Worm (Caenorhabditis elegans) whole organism, young adult: ENCODE results near the gene vamp-8.
A peak's percentile ranks its signal among the peaks of the same experiment; 100 is the strongest.

Experiments
- B0261.1 ChIP-seq: sonication (generic microtip); optimal IDR thresholded peaks from 2 replicates; lab custom pipeline; 2016; ENCODE audit warnings: mild to moderate bottlenecking, missing genetic modification characterization, moderate library complexity, missing compliant biosample characterization
- B0336.3 ChIP-seq: fragments of 200-800 bp; sonication (Bioruptor generic); IDR thresholded peaks from 2 replicates; pipeline ENCODE4 v1.3.6; 2022; ENCODE audit warnings: missing genetic modification characterization, missing compliant biosample characterization
- C06A6.2 ChIP-seq: fragments of 200-800 bp; sonication (Bioruptor generic); conservative IDR thresholded peaks from 2 replicates; pipeline ENCODE4 v1.3.6; 2022; ENCODE audit warnings: missing genetic modification characterization, missing compliant biosample characterization
- C17E4.6 ChIP-seq: fragments of 200-800 bp; sonication (Bioruptor generic); IDR thresholded peaks from 2 replicates; pipeline ENCODE4 v1.3.6; 2022; ENCODE audit warnings: missing genetic modification reagents, missing genetic modification characterization, missing compliant biosample characterization
- F22D6.2 ChIP-seq: sonication (generic microtip); optimal IDR thresholded peaks from 2 replicates; lab custom pipeline; 2016; ENCODE audit warnings: mild to moderate bottlenecking, missing genetic modification characterization, missing compliant biosample characterization
- F33H1.4 ChIP-seq: fragments of 200-800 bp; sonication (Bioruptor generic); IDR thresholded peaks from 2 replicates; pipeline ENCODE4 v1.3.6; 2022; ENCODE audit warnings: missing genetic modification reagents, missing genetic modification characterization, missing compliant biosample characterization
- F49E8.2 ChIP-seq: sonication (generic microtip); optimal IDR thresholded peaks from 3 replicates; lab custom pipeline; 2017; ENCODE audit warnings: missing genetic modification characterization, mild to moderate bottlenecking, missing compliant biosample characterization, antibody characterized with exemption, moderate library complexity; ENCODE audit not compliant: insufficient read depth
- F55B11.4 ChIP-seq: sonication (generic microtip); optimal IDR thresholded peaks from 2 replicates; lab custom pipeline; 2016; ENCODE audit warnings: missing compliant biosample characterization, missing genetic modification characterization, borderline replicate concordance; ENCODE audit not compliant: insufficient read depth
- F57A8.1 ChIP-seq: fragments of 200-800 bp; sonication (Bioruptor generic); optimal IDR thresholded peaks from 2 replicates; lab custom pipeline; 2018; ENCODE audit warnings: mild to moderate bottlenecking, missing genetic modification characterization, moderate library complexity, missing compliant biosample characterization
- F57C9.4 ChIP-seq: sonication (generic microtip); optimal IDR thresholded peaks from 2 replicates; lab custom pipeline; 2017; ENCODE audit warnings: mild to moderate bottlenecking, missing genetic modification characterization, missing compliant biosample characterization
- Y53F4B.3 ChIP-seq: fragments of 200-800 bp; sonication (Bioruptor generic); IDR thresholded peaks from 2 replicates; pipeline ENCODE4 v1.3.6; 2022; ENCODE audit warnings: missing genetic modification reagents, missing genetic modification characterization, missing compliant biosample characterization
- Y53G8AR.9 ChIP-seq: fragments of 200-800 bp; sonication (Bioruptor generic); conservative IDR thresholded peaks from 2 replicates; pipeline ENCODE4 v1.3.6; 2022; ENCODE audit warnings: missing genetic modification reagents, missing genetic modification characterization, missing compliant biosample characterization
- akir-1 ChIP-seq: fragments of 200-800 bp; sonication (Bioruptor generic); optimal IDR thresholded peaks from 2 replicates; lab custom pipeline; 2018; ENCODE audit warnings: mild to moderate bottlenecking, missing genetic modification characterization, moderate library complexity, missing compliant biosample characterization
- aptf-3 ChIP-seq: fragments of 200-800 bp; sonication (Bioruptor generic); IDR thresholded peaks from 2 replicates; pipeline ENCODE4 v1.3.6; 2022; ENCODE audit warnings: missing genetic modification characterization, missing compliant biosample characterization
- bed-1 ChIP-seq: fragments of 200-800 bp; sonication (Bioruptor generic); IDR thresholded peaks from 2 replicates; pipeline ENCODE4 v1.3.6; 2022; ENCODE audit warnings: missing genetic modification reagents, missing genetic modification characterization, missing compliant biosample characterization
- cebp-1 ChIP-seq, 2 experiments: fragments of 200-800 bp in 1 of 2; sonication (Bioruptor generic) in 1 of 2; sonication (generic microtip) in 1 of 2; IDR thresholded peaks in 1 of 2; optimal IDR thresholded peaks in 1 of 2; 2 replicates each; pipeline versions ENCODE4 v1.3.6 to Lab custom; 2017 to 2022; ENCODE audit warnings: missing compliant biosample characterization in 2 of 2, missing genetic modification characterization in 2 of 2, mild to moderate bottlenecking in 1 of 2, missing genetic modification reagents in 1 of 2, moderate library complexity in 1 of 2
- ceh-100 ChIP-seq: fragments of 200-800 bp; sonication (Bioruptor generic); IDR thresholded peaks from 2 replicates; pipeline ENCODE4 v1.3.6; 2022; ENCODE audit warnings: missing genetic modification reagents, missing genetic modification characterization, missing compliant biosample characterization
- ceh-27 ChIP-seq: fragments of 200-800 bp; sonication (Bioruptor generic); optimal IDR thresholded peaks from 2 replicates; lab custom pipeline; 2018; ENCODE audit warnings: mild to moderate bottlenecking, missing genetic modification characterization, moderate library complexity, missing compliant biosample characterization
- ceh-40 ChIP-seq: fragments of 200-800 bp; sonication (Bioruptor generic); IDR thresholded peaks from 2 replicates; pipeline ENCODE4 v1.3.6; 2022; ENCODE audit warnings: missing genetic modification characterization, missing compliant biosample characterization
- ceh-91 ChIP-seq: fragments of 200-800 bp; sonication (Bioruptor generic); IDR thresholded peaks from 2 replicates; pipeline ENCODE4 v1.3.6; 2022; ENCODE audit warnings: missing genetic modification reagents, missing genetic modification characterization, missing compliant biosample characterization
- die-1 ChIP-seq: sonication (generic microtip); optimal IDR thresholded peaks from 2 replicates; lab custom pipeline; 2016; ENCODE audit warnings: missing genotype, mild to moderate bottlenecking, missing genetic modification characterization, missing compliant biosample characterization
- egl-18 ChIP-seq: fragments of 200-800 bp; sonication (Bioruptor generic); IDR thresholded peaks from 2 replicates; pipeline ENCODE4 v1.3.6; 2022; ENCODE audit warnings: missing genetic modification reagents, missing genetic modification characterization, missing compliant biosample characterization
- egl-44 ChIP-seq: fragments of 200-800 bp; sonication (Bioruptor generic); IDR thresholded peaks from 2 replicates; pipeline ENCODE4 v1.3.6; 2022; ENCODE audit warnings: missing genetic modification reagents, missing genetic modification characterization, missing compliant biosample characterization
- ekl-4 ChIP-seq: fragments of 200-800 bp; sonication (Bioruptor generic); IDR thresholded peaks from 2 replicates; pipeline ENCODE4 v1.3.6; 2022; ENCODE audit warnings: missing genetic modification reagents, missing genetic modification characterization, missing compliant biosample characterization
- gei-17 ChIP-seq: fragments of 200-800 bp; sonication (Bioruptor generic); optimal IDR thresholded peaks from 2 replicates; lab custom pipeline; 2018; ENCODE audit warnings: mild to moderate bottlenecking, missing genetic modification characterization, missing compliant biosample characterization
- him-1 ChIP-seq: sonication (generic microtip); optimal IDR thresholded peaks from 2 replicates; lab custom pipeline; 2016; ENCODE audit warnings: missing genotype, missing genetic modification reagents, missing genetic modification characterization, missing compliant biosample characterization
- hlh-12 ChIP-seq: sonication (generic microtip); optimal IDR thresholded peaks from 2 replicates; lab custom pipeline; 2016; ENCODE audit warnings: missing genetic modification characterization, missing compliant biosample characterization
- hlh-26 ChIP-seq: fragments of 200-800 bp; sonication (Bioruptor generic); conservative IDR thresholded peaks from 2 replicates; pipeline ENCODE4 v1.3.6; 2022; ENCODE audit warnings: missing genetic modification reagents, missing genetic modification characterization, missing compliant biosample characterization
- hmg-1.2 ChIP-seq: fragments of 200-800 bp; sonication (Bioruptor generic); IDR thresholded peaks from 2 replicates; pipeline ENCODE4 v1.3.6; 2022; ENCODE audit warnings: missing genetic modification reagents, missing genetic modification characterization, missing compliant biosample characterization
- let-526 ChIP-seq: fragments of 200-800 bp; sonication (Bioruptor generic); IDR thresholded peaks from 2 replicates; pipeline ENCODE4 v1.3.6; 2022; ENCODE audit warnings: missing genetic modification reagents, missing genetic modification characterization, missing compliant biosample characterization
- lin-40 ChIP-seq: sonication (generic microtip); optimal IDR thresholded peaks from 2 replicates; lab custom pipeline; 2016; ENCODE audit warnings: missing genetic modification characterization, mild to moderate bottlenecking, missing compliant biosample characterization, missing genotype, missing genetic modification reagents
- lir-1 ChIP-seq: fragments of 200-800 bp; sonication (Bioruptor generic); conservative IDR thresholded peaks from 2 replicates; pipeline ENCODE4 v1.3.6; 2022; ENCODE audit warnings: missing genetic modification reagents, missing genetic modification characterization, missing compliant biosample characterization
- madf-8 ChIP-seq: fragments of 200-800 bp; sonication (Bioruptor generic); conservative IDR thresholded peaks from 2 replicates; pipeline ENCODE4 v1.3.6; 2022; ENCODE audit warnings: missing genetic modification reagents, missing genetic modification characterization, missing compliant biosample characterization
- nfya-1 ChIP-seq: sonication (generic microtip); optimal IDR thresholded peaks from 2 replicates; lab custom pipeline; 2017; ENCODE audit warnings: antibody characterized with exemption, missing compliant biosample characterization, missing genetic modification characterization, borderline replicate concordance; ENCODE audit not compliant: insufficient read depth
- nhr-179 ChIP-seq: sonication (generic microtip); optimal IDR thresholded peaks from 2 replicates; lab custom pipeline; 2016; ENCODE audit warnings: mild to moderate bottlenecking, missing genetic modification characterization, missing compliant biosample characterization
- nhr-80 ChIP-seq: sonication (generic microtip); optimal IDR thresholded peaks from 2 replicates; lab custom pipeline; 2016; ENCODE audit warnings: missing genetic modification characterization, missing compliant biosample characterization
- nhr-90 ChIP-seq: sonication (generic microtip); optimal IDR thresholded peaks from 2 replicates; lab custom pipeline; 2016; ENCODE audit warnings: missing genotype, mild to moderate bottlenecking, missing genetic modification characterization, missing compliant biosample characterization
- pbrm-1 ChIP-seq: fragments of 200-800 bp; sonication (Bioruptor generic); IDR thresholded peaks from 2 replicates; pipeline ENCODE4 v1.3.6; 2022; ENCODE audit warnings: missing genetic modification reagents, missing genetic modification characterization, missing compliant biosample characterization
- pha-4 ChIP-seq: fragments of 150-350 bp; sonication (generic microtip); optimal IDR thresholded peaks from 2 replicates; lab custom pipeline; 2014; ENCODE audit warnings: missing biosample characterization, missing genetic modification reagents, missing genetic modification characterization
- rcor-1 ChIP-seq: fragments of 200-800 bp; sonication (Bioruptor generic); IDR thresholded peaks from 2 replicates; pipeline ENCODE4 v1.3.6; 2022; ENCODE audit warnings: missing genetic modification reagents, missing genetic modification characterization, missing compliant biosample characterization
- repo-1 ChIP-seq: sonication (generic microtip); optimal IDR thresholded peaks from 2 replicates; lab custom pipeline; 2017; ENCODE audit warnings: mild to moderate bottlenecking, missing genetic modification characterization, missing compliant biosample characterization
- rpc-1 ChIP-seq, 2 experiments: fragments of 150-350 bp in 1 of 2; sonication (generic microtip) in 1 of 2; optimal IDR thresholded peaks; 2 replicates each; lab custom pipeline; 2014 to 2018; ENCODE audit warnings: missing biosample characterization in 1 of 2, missing genetic modification characterization in 1 of 2, missing genetic modification reagents in 1 of 2, missing genotype in 1 of 2
- snpc-1.3 ChIP-seq: sonication (generic microtip); optimal IDR thresholded peaks from 2 replicates; lab custom pipeline; 2017; ENCODE audit warnings: missing genetic modification characterization, mild to moderate bottlenecking, missing compliant biosample characterization, antibody characterized with exemption, moderate library complexity, missing genotype, missing genetic modification reagents; ENCODE audit not compliant: insufficient read depth
- sptf-2 ChIP-seq: fragments of 200-800 bp; sonication (Bioruptor generic); optimal IDR thresholded peaks from 2 replicates; lab custom pipeline; 2018; ENCODE audit warnings: mild to moderate bottlenecking, missing genetic modification characterization, missing compliant biosample characterization
- unc-130 ChIP-seq: sonication (generic microtip); optimal IDR thresholded peaks from 2 replicates; lab custom pipeline; 2016; ENCODE audit warnings: missing genetic modification reagents, missing genetic modification characterization, missing compliant biosample characterization
- ztf-18 ChIP-seq: sonication (generic microtip); optimal IDR thresholded peaks from 2 replicates; lab custom pipeline; 2016; ENCODE audit warnings: missing genotype, mild to moderate bottlenecking, missing genetic modification characterization, missing compliant biosample characterization
- ztf-26 ChIP-seq: sonication (generic microtip); optimal IDR thresholded peaks from 2 replicates; lab custom pipeline; 2017; ENCODE audit warnings: missing genetic modification characterization, missing compliant biosample characterization
- ztf-6 ChIP-seq: fragments of 200-800 bp; sonication (Bioruptor generic); IDR thresholded peaks from 2 replicates; pipeline ENCODE4 v1.3.6; 2022; ENCODE audit warnings: missing genetic modification reagents, missing genetic modification characterization, missing compliant biosample characterization

Gene vamp-8

DNA sequence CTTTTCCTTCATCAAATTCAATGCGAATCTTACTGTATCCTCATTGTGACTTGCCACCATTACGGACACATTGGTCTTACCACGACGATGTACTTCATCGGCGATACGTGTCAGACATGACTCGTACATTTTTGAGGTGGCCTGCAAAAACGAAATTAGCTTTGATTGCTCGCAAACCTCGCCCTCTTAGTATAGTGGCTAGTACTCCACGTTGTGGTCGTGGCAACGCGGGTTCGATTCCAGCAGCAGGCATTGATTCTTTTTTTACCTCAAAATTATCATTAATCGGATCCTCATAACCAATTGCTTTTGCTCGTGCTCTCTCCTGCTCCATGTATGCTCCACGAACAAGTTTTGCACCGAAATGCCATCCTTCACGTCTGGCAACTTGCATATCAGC is 5.1 kb upstream of the vamp-8 start (continued):
- peak; percentile 47 for TF ChIP-seq rpc-1 (optimal IDR thresholded peaks at IDR 0.05; lab: Kevin White, UChicago)
- peak; percentile 75 for TF ChIP-seq rpc-1 (tag; optimal IDR thresholded peaks at IDR 0.05; lab: Kevin White, UChicago)
- no peak for TF ChIP-seq egl-18 (GFP tag; lab: Robert Waterston, UW)
- TF ChIP-seq F22D6.2 = no peak
- no peak for TF ChIP-seq Y53G8AR.9 (GFP tag; lab: Robert Waterston, UW)
- TF ChIP-seq unc-130 (GFP tag; lab: Kevin White, UChicago) = no peak
- TF ChIP-seq him-1 (tag; lab: Kevin White, UChicago) = no peak
- TF ChIP-seq F49E8.2 (tag; lab: Kevin White, UChicago) = peak; percentile 26
- no peak for TF ChIP-seq rcor-1 (GFP tag; lab: Robert Waterston, UW)
- no peak for TF ChIP-seq lin-40 (tag; lab: Kevin White, UChicago)
- no peak for TF ChIP-seq pha-4
- TF ChIP-seq let-526 (GFP tag; lab: Robert Waterston, UW) = no peak
- TF ChIP-seq ceh-91 (GFP tag; lab: Robert Waterston, UW) = no peak
- TF ChIP-seq ceh-27 = no peak
- TF ChIP-seq F33H1.4 (GFP tag; lab: Robert Waterston, UW) = no peak
- TF ChIP-seq nhr-90 (tag; lab: Kevin White, UChicago) = no peak
- no peak for TF ChIP-seq ekl-4 (GFP tag; lab: Robert Waterston, UW)
- TF ChIP-seq die-1 (tag; lab: Kevin White, UChicago) = peak; percentile 60
- TF ChIP-seq gei-17 (GFP tag; lab: Kevin White, UChicago) = no peak
- TF ChIP-seq B0336.3 (GFP tag; lab: Robert Waterston, UW) = no peak
- TF ChIP-seq nfya-1 (tag; lab: Kevin White, UChicago) = no peak
- TF ChIP-seq ztf-6 (GFP tag; lab: Robert Waterston, UW) = no peak
- TF ChIP-seq C06A6.2 (GFP tag; lab: Robert Waterston, UW) = no peak
- TF ChIP-seq C17E4.6 (GFP tag; lab: Robert Waterston, UW) = no peak
- TF ChIP-seq ceh-40 (GFP tag; lab: Robert Waterston, UW) = no peak
- TF ChIP-seq Y53F4B.3 (GFP tag; lab: Robert Waterston, UW) = no peak
- TF ChIP-seq akir-1 (GFP tag; lab: Kevin White, UChicago) = no peak
- peak; percentile 45 for TF ChIP-seq hmg-1.2 (GFP tag; lab: Robert Waterston, UW)
- no peak for TF ChIP-seq sptf-2 (GFP tag; lab: Kevin White, UChicago)
- TF ChIP-seq nhr-80 = no peak
- peak; percentile 73 for TF ChIP-seq B0261.1
- no peak for TF ChIP-seq lir-1 (GFP tag; lab: Robert Waterston, UW)
- TF ChIP-seq cebp-1 (GFP tag; IDR thresholded peaks at IDR 0.05; lab: Robert Waterston, UW) = no peak
- TF ChIP-seq cebp-1 (tag; optimal IDR thresholded peaks at IDR 0.05; lab: Kevin White, UChicago) = peak; percentile 20
- no peak for TF ChIP-seq pbrm-1 (GFP tag; lab: Robert Waterston, UW)
- no peak for TF ChIP-seq nhr-179 (tag; lab: Kevin White, UChicago)
- TF ChIP-seq bed-1 (GFP tag; lab: Robert Waterston, UW) = 0 out of 2 replicates have a peak, but pooled peaks have one; percentile 38
- no peak for TF ChIP-seq F57C9.4 (tag; lab: Kevin White, UChicago)
- TF ChIP-seq ztf-18 = peak; percentile 63
- TF ChIP-seq egl-44 (GFP tag; lab: Robert Waterston, UW) = no peak
- no peak for TF ChIP-seq ztf-26 (tag; lab: Kevin White, UChicago)
- no peak for TF ChIP-seq ceh-100
- TF ChIP-seq F55B11.4 (tag; lab: Kevin White, UChicago) = no peak
- no peak for TF ChIP-seq F57A8.1 (GFP tag; lab: Kevin White, UChicago)
- TF ChIP-seq hlh-12 (tag; lab: Kevin White, UChicago) = no peak
- TF ChIP-seq madf-8 (GFP tag; lab: Robert Waterston, UW) = 0 out of 2 replicates have a peak, but pooled peaks have one; percentile 11
- no peak for TF ChIP-seq hlh-26
- TF ChIP-seq repo-1 (tag; lab: Kevin White, UChicago) = no peak
- TF ChIP-seq snpc-1.3 (tag; lab: Kevin White, UChicago) = peak; percentile 46
- TF ChIP-seq aptf-3 (GFP tag; lab: Robert Waterston, UW) = no peak
